In the genomic region with DNA sequence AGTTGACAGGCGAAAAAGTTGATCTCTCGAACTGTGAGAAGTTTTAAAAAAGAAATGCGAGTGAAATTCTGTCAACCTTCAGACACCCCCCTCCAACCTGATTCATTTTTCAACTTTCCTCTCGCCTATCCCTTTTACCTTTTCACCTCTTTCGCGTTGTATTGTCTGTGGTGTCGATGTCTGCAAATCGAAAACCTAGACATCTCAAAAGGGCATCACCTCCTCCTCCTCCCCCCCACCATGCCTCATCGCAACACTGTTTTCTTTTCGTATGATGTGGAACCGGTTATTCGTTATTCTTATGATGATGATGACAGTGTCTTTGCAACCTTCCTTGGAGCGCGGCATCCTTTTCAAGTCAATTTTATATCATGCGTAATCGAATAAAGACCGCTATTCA, we compare ENCODE assay signal across 5 worm cellular contexts.
A peak's percentile ranks its signal among the peaks of the same experiment; 100 is the strongest.
TF ChIP-seq lines count a peak whose summit lies in the region.

No protein-coding gene starts in this region.

TF ChIP-seq in whole organism, L1 larva, 84 proteins besides CTCF, POLR2A, EP300 and RAD21 (continues in another document):
- TF ChIP-seq mab-9 (GFP tag; IDR thresholded peaks at IDR 0.05; lab: Robert Waterston, UW) (no peak), dsc-1 (tag; optimal IDR thresholded peaks at IDR 0.05; lab: Kevin White, UChicago) (no peak), fos-1 (tag; optimal IDR thresholded peaks at IDR 0.05; lab: Kevin White, UChicago) (no peak), ceh-82 (tag; optimal IDR thresholded peaks at IDR 0.05; lab: Kevin White, UChicago) (no peak), alr-1 (tag; optimal IDR thresholded peaks at IDR 0.05; lab: Kevin White, UChicago; ENCODE audit: borderline replicate concordance) (no peak), pqm-1 (tag; optimal IDR thresholded peaks at IDR 0.05; lab: Kevin White, UChicago) (no peak), nhr-84 (tag; optimal IDR thresholded peaks at IDR 0.05; lab: Kevin White, UChicago) (no peak), elt-3 (tag; optimal IDR thresholded peaks at IDR 0.05; lab: Kevin White, UChicago) (peak in 5 of 6 experiments; percentile 1 to 83 (median 44)), tbx-2 (tag; optimal IDR thresholded peaks at IDR 0.05; lab: Kevin White, UChicago) (peak; percentile 2), nhr-11 (tag; optimal IDR thresholded peaks at IDR 0.05; lab: Kevin White, UChicago) (no peak), sox-4 (tag; optimal IDR thresholded peaks at IDR 0.05; lab: Kevin White, UChicago) (no peak), ceh-90 (tag; optimal IDR thresholded peaks at IDR 0.05; lab: Kevin White, UChicago) (no peak), lin-35 (GFP tag; optimal IDR thresholded peaks at IDR 0.05; lab: Kevin White, UChicago) (peak; percentile 12 to 41), ceh-8 (GFP tag; optimal IDR thresholded peaks at IDR 0.05; lab: Kevin White, UChicago) (no peak), tlp-1 (tag; optimal IDR thresholded peaks at IDR 0.05; lab: Kevin White, UChicago) (no peak), rnt-1 (tag; optimal IDR thresholded peaks at IDR 0.05; lab: Kevin White, UChicago) (peak; percentile 1), unc-86 (tag; optimal IDR thresholded peaks at IDR 0.05; lab: Kevin White, UChicago) (no peak), ets-5 (GFP tag; IDR thresholded peaks at IDR 0.05; lab: Robert Waterston, UW) (no peak)

TF ChIP-seq in whole organism, L2 larva, 48 proteins besides CTCF, POLR2A, EP300 and RAD21:
- TF ChIP-seq R02D3.7 (tag; optimal IDR thresholded peaks at IDR 0.05; lab: Kevin White, UChicago) (no peak), nhr-21 (tag; optimal IDR thresholded peaks at IDR 0.05; lab: Kevin White, UChicago) (peak; percentile 83), sma-9 (GFP tag; optimal IDR thresholded peaks at IDR 0.05; lab: Kevin White, UChicago) (peak; percentile 80), sma-9 (tag; optimal IDR thresholded peaks at IDR 0.05; lab: Kevin White, UChicago) (no peak), sem-4 (tag; optimal IDR thresholded peaks at IDR 0.05; lab: Kevin White, UChicago) (peak; percentile 26), lin-11 (tag; optimal IDR thresholded peaks at IDR 0.05; lab: Kevin White, UChicago) (no peak), peb-1 (tag; optimal IDR thresholded peaks at IDR 0.05; lab: Kevin White, UChicago) (no peak), ceh-16 (tag; optimal IDR thresholded peaks at IDR 0.05; lab: Kevin White, UChicago) (peak; percentile 47), nhr-25 (tag; optimal IDR thresholded peaks at IDR 0.05; lab: Kevin White, UChicago) (peak; percentile 94), blmp-1 (tag; optimal IDR thresholded peaks at IDR 0.05; lab: Kevin White, UChicago; ENCODE audit: insufficient read depth) (peak; percentile 97), fos-1 (tag; optimal IDR thresholded peaks at IDR 0.05; lab: Kevin White, UChicago) (peak; percentile 43), nhr-129 (tag; optimal IDR thresholded peaks at IDR 0.05; lab: Kevin White, UChicago) (peak; percentile 53), mdl-1 (tag; optimal IDR thresholded peaks at IDR 0.05; lab: Kevin White, UChicago) (no peak), F13H6.1 (tag; optimal IDR thresholded peaks at IDR 0.05; lab: Kevin White, UChicago) (peak; percentile 46), nhr-6 (tag; optimal IDR thresholded peaks at IDR 0.05; lab: Kevin White, UChicago) (peak; percentile 51), egl-27 (tag; optimal IDR thresholded peaks at IDR 0.05; lab: Kevin White, UChicago) (peak; percentile 54), sma-3 (GFP tag; optimal IDR thresholded peaks at IDR 0.05; lab: Kevin White, UChicago) (peak; percentile 69)

TF ChIP-seq in whole organism, L3 larva, 47 proteins besides CTCF, POLR2A, EP300 and RAD21 (continues in another document):
- TF ChIP-seq nhr-23 (tag; optimal IDR thresholded peaks at IDR 0.05; lab: Kevin White, UChicago) (peak; percentile 42), elt-3 (tag; optimal IDR thresholded peaks at IDR 0.05; lab: Kevin White, UChicago) (peak in 1 of 3 experiments; percentile 35), nhr-237 (tag; optimal IDR thresholded peaks at IDR 0.05; lab: Kevin White, UChicago) (no peak), tbx-2 (tag; optimal IDR thresholded peaks at IDR 0.05; lab: Kevin White, UChicago) (no peak), zag-1 (tag; optimal IDR thresholded peaks at IDR 0.05; lab: Kevin White, UChicago) (no peak), lin-39 (tag; optimal IDR thresholded peaks at IDR 0.05; lab: Kevin White, UChicago) (no peak), nhr-67 (tag; optimal IDR thresholded peaks at IDR 0.05; lab: Kevin White, UChicago) (no peak), lin-15B (tag; optimal IDR thresholded peaks at IDR 0.05; lab: Kevin White, UChicago) (no peak), hmg-11 (tag; optimal IDR thresholded peaks at IDR 0.05; lab: Kevin White, UChicago) (no peak), nhr-76 (tag; optimal IDR thresholded peaks at IDR 0.05; lab: Kevin White, UChicago) (no peak), fos-1 (tag; optimal IDR thresholded peaks at IDR 0.05; lab: Kevin White, UChicago) (no peak), fkh-10 (GFP tag; optimal IDR thresholded peaks at IDR 0.05; lab: Kevin White, UChicago) (no peak), ztf-11 (tag; optimal IDR thresholded peaks at IDR 0.05; lab: Kevin White, UChicago) (no peak), mdl-1 (tag; optimal IDR thresholded peaks at IDR 0.05; lab: Kevin White, UChicago) (no peak), ceh-28 (tag; optimal IDR thresholded peaks at IDR 0.05; lab: Kevin White, UChicago) (no peak), nhr-12 (tag; optimal IDR thresholded peaks at IDR 0.05; lab: Kevin White, UChicago) (no peak), nhr-28 (tag; optimal IDR thresholded peaks at IDR 0.05; lab: Kevin White, UChicago) (no peak), ceh-16 (tag; optimal IDR thresholded peaks at IDR 0.05; lab: Kevin White, UChicago) (no peak), nhr-77 (tag; optimal IDR thresholded peaks at IDR 0.05; lab: Kevin White, UChicago) (no peak), R02D3.7 (tag; optimal IDR thresholded peaks at IDR 0.05; lab: Kevin White, UChicago) (no peak)

TF ChIP-seq in whole organism, L4 larva, 104 proteins besides CTCF, POLR2A, EP300 and RAD21 (continues in another document):
- TF ChIP-seq nhr-76 (tag; optimal IDR thresholded peaks at IDR 0.05; lab: Kevin White, UChicago) (no peak), hlh-30 (tag; optimal IDR thresholded peaks at IDR 0.05; lab: Kevin White, UChicago; ENCODE audit: insufficient read depth) (peak; percentile 37), nhr-28 (tag; optimal IDR thresholded peaks at IDR 0.05; lab: Kevin White, UChicago) (peak; percentile 48), unc-62 (GFP tag; optimal IDR thresholded peaks at IDR 0.05 in 1 of 2; lab: Kevin White, UChicago) (peak in 1 of 2 experiments; percentile 8), unc-62 (tag; optimal IDR thresholded peaks at IDR 0.05; lab: Kevin White, UChicago) (no peak), daf-12 (tag; optimal IDR thresholded peaks at IDR 0.05; lab: Kevin White, UChicago) (no peak), mdl-1 (tag; optimal IDR thresholded peaks at IDR 0.05; lab: Kevin White, UChicago) (peak in 1 of 2 experiments; percentile 43), tra-1 (GFP tag; IDR thresholded peaks at IDR 0.05; lab: Robert Waterston, UW) (0 out of 2 replicates have a peak, but pooled peaks have one; percentile 40), hmg-1.1 (GFP tag; IDR thresholded peaks at IDR 0.05; lab: Robert Waterston, UW) (no peak), pha-4 (GFP tag; IDR thresholded peaks at IDR 0.05; lab: Robert Waterston, UW) (no peak), pha-4 (tag; optimal IDR thresholded peaks at IDR 0.05; lab: Kevin White, UChicago) (no peak), nhr-48 (tag; optimal IDR thresholded peaks at IDR 0.05; lab: Kevin White, UChicago) (peak; percentile 38), lin-29 (GFP tag; IDR thresholded peaks at IDR 0.05; lab: Robert Waterston, UW) (no peak), ceh-20 (GFP tag; IDR thresholded peaks at IDR 0.05; lab: Robert Waterston, UW) (0 out of 2 replicates have a peak, but pooled peaks have one; percentile 28), ceh-82 (tag; optimal IDR thresholded peaks at IDR 0.05; lab: Kevin White, UChicago) (no peak), set-16 (GFP tag; IDR thresholded peaks at IDR 0.05; lab: Robert Waterston, UW) (0 out of 2 replicates have a peak, but pooled peaks have one; percentile 11), zag-1 (tag; optimal IDR thresholded peaks at IDR 0.05; lab: Kevin White, UChicago) (no peak), dmd-6 (GFP tag; IDR thresholded peaks at IDR 0.05; lab: Robert Waterston, UW) (peak; percentile 59), gei-8 (GFP tag; optimal IDR thresholded peaks at IDR 0.05; lab: Kevin White, UChicago) (no peak), hlh-11 (tag; optimal IDR thresholded peaks at IDR 0.05; lab: Kevin White, UChicago) (peak; percentile 46)

TF ChIP-seq in whole organism, young adult, 124 proteins besides CTCF, POLR2A, EP300 and RAD21:
- TF ChIP-seq sdz-38 (tag; optimal IDR thresholded peaks at IDR 0.05; lab: Kevin White, UChicago) (no peak), zim-3 (tag; optimal IDR thresholded peaks at IDR 0.05; lab: Kevin White, UChicago) (no peak), ceh-27 (GFP tag; optimal IDR thresholded peaks at IDR 0.05; lab: Kevin White, UChicago) (peak; percentile 29), K11D2.4 (GFP tag; IDR thresholded peaks at IDR 0.05; lab: Robert Waterston, UW) (0 out of 2 replicates have a peak, but pooled peaks have one; percentile 27), sea-2 (GFP tag; IDR thresholded peaks at IDR 0.05; lab: Robert Waterston, UW) (no peak), lin-40 (tag; optimal IDR thresholded peaks at IDR 0.05; lab: Kevin White, UChicago) (peak; percentile 44), ets-4 (GFP tag; optimal IDR thresholded peaks at IDR 0.05; lab: Kevin White, UChicago) (no peak), unc-62 (GFP tag; optimal IDR thresholded peaks at IDR 0.05; lab: Kevin White, UChicago) (no peak), dpff-1 (tag; optimal IDR thresholded peaks at IDR 0.05; lab: Kevin White, UChicago) (no peak), F37B4.10 (GFP tag; IDR thresholded peaks at IDR 0.05; lab: Robert Waterston, UW) (no peak), ztf-22 (GFP tag; optimal IDR thresholded peaks at IDR 0.05; lab: Kevin White, UChicago) (no peak), nhr-90 (tag; optimal IDR thresholded peaks at IDR 0.05; lab: Kevin White, UChicago) (no peak), Y53F4B.3 (GFP tag; IDR thresholded peaks at IDR 0.05; lab: Robert Waterston, UW) (no peak), pha-4 (tag; optimal IDR thresholded peaks at IDR 0.05; lab: Kevin White, UChicago) (no peak), egl-44 (GFP tag; IDR thresholded peaks at IDR 0.05; lab: Robert Waterston, UW) (no peak), madf-10 (tag; optimal IDR thresholded peaks at IDR 0.05; lab: Kevin White, UChicago) (no peak), F55B11.4 (tag; optimal IDR thresholded peaks at IDR 0.05; lab: Kevin White, UChicago; ENCODE audit: borderline replicate concordance, insufficient read depth) (no peak), cebp-1 (GFP tag; IDR thresholded peaks at IDR 0.05; lab: Robert Waterston, UW) (no peak), cebp-1 (tag; optimal IDR thresholded peaks at IDR 0.05; lab: Kevin White, UChicago) (no peak), tbp1 (GFP tag; optimal IDR thresholded peaks at IDR 0.05; lab: Kevin White, UChicago) (no peak), ztf-26 (tag; optimal IDR thresholded peaks at IDR 0.05; lab: Kevin White, UChicago) (peak; percentile 60), somi-1 (GFP tag; optimal IDR thresholded peaks at IDR 0.05; lab: Kevin White, UChicago) (peak; percentile 41), hlh-12 (tag; optimal IDR thresholded peaks at IDR 0.05; lab: Kevin White, UChicago) (no peak), F22D6.2 (tag; optimal IDR thresholded peaks at IDR 0.05; lab: Kevin White, UChicago) (no peak)
